Fruit fly (Drosophila melanogaster) whole organism, embryonic: Measurements from ENCODE around the gene CG32564.

Experiments used
- BEAF-32 ChIP-seq: fragments of 200-800 bp; sonication (Bioruptor generic); optimal IDR thresholded peaks from 3 replicates; lab custom pipeline; 2017; ENCODE audit warnings: missing biosample characterization, missing genetic modification characterization, mild to moderate bottlenecking, moderate library complexity, missing genetic modification reagents
- Bdp1 ChIP-seq: fragments of 200-800 bp; sonication (Bioruptor generic); optimal IDR thresholded peaks from 3 replicates; lab custom pipeline; 2016; ENCODE audit warnings: missing biosample characterization, missing genetic modification characterization
- CG11723 ChIP-seq: fragments of 200-800 bp; sonication (Bioruptor generic); optimal IDR thresholded peaks from 2 replicates; lab custom pipeline; 2017; ENCODE audit warnings: missing biosample characterization, mild to moderate bottlenecking, missing genetic modification characterization
- CG13424 ChIP-seq: fragments of 200-800 bp; sonication (Bioruptor generic); optimal IDR thresholded peaks from 2 replicates; lab custom pipeline; 2019; ENCODE audit warnings: missing biosample characterization, mild to moderate bottlenecking, missing genetic modification characterization, moderate library complexity
- CG14441 ChIP-seq: fragments of 200-800 bp; sonication (Bioruptor generic); IDR thresholded peaks from 2 replicates; pipeline ENCODE4 v1.3.6; 2022; ENCODE audit warnings: missing biosample characterization, missing genetic modification characterization
- CG14965 ChIP-seq: fragments of 200-800 bp; sonication (Bioruptor generic); optimal IDR thresholded peaks from 2 replicates; lab custom pipeline; 2016; ENCODE audit warnings: missing biosample characterization, missing genetic modification characterization, borderline replicate concordance
- CG1529 ChIP-seq: fragments of 200-800 bp; sonication (Bioruptor generic); optimal IDR thresholded peaks from 3 replicates; lab custom pipeline; 2018; ENCODE audit warnings: missing biosample characterization, missing genetic modification characterization
- CG15696 ChIP-seq: fragments of 200-800 bp; sonication (Bioruptor generic); optimal IDR thresholded peaks from 2 replicates; lab custom pipeline; 2019; ENCODE audit warnings: missing biosample characterization, mild to moderate bottlenecking, missing genetic modification characterization, moderate library complexity
- CG1647 ChIP-seq: fragments of 200-800 bp; sonication (Bioruptor generic); optimal IDR thresholded peaks from 3 replicates; lab custom pipeline; 2016; ENCODE audit warnings: missing biosample characterization, missing genetic modification characterization
- CG17385 ChIP-seq: fragments of 200-800 bp; sonication (Bioruptor generic); optimal IDR thresholded peaks from 3 replicates; lab custom pipeline; 2018; ENCODE audit warnings: missing biosample characterization, mild to moderate bottlenecking, missing genetic modification characterization
- CG17568 ChIP-seq: fragments of 200-800 bp; sonication (Bioruptor generic); optimal IDR thresholded peaks from 2 replicates; lab custom pipeline; 2018; ENCODE audit warnings: missing biosample characterization, mild to moderate bottlenecking, missing genetic modification characterization, moderate library complexity
- CG18011 ChIP-seq: fragments of 200-800 bp; sonication (Bioruptor generic); optimal IDR thresholded peaks from 2 replicates; lab custom pipeline; 2017; ENCODE audit warnings: missing biosample characterization, missing genetic modification characterization, mild to moderate bottlenecking, moderate library complexity, missing genotype
- CG2129 ChIP-seq: fragments of 200-800 bp; sonication (Bioruptor generic); IDR thresholded peaks from 2 replicates; pipeline ENCODE4 v1.3.6; 2022; ENCODE audit warnings: missing biosample characterization, missing genetic modification characterization; ENCODE audit not compliant: partially characterized antibody
- CG2889 ChIP-seq: fragments of 200-800 bp; sonication (Bioruptor generic); IDR thresholded peaks from 3 replicates; pipeline ENCODE4 v1.3.6; 2022; ENCODE audit warnings: missing biosample characterization, missing genetic modification characterization
- CG31441 ChIP-seq: fragments of 200-800 bp; sonication (Bioruptor generic); IDR thresholded peaks from 2 replicates; pipeline ENCODE4 v1.3.6; 2022; ENCODE audit warnings: missing biosample characterization, missing genetic modification characterization
- CG32767 ChIP-seq: fragments of 200-800 bp; sonication (Bioruptor generic); IDR thresholded peaks from 2 replicates; pipeline ENCODE4 v1.3.6; 2022; ENCODE audit warnings: missing biosample characterization, missing genetic modification characterization
- CG32772 ChIP-seq: fragments of 200-800 bp; sonication (Bioruptor generic); IDR thresholded peaks from 2 replicates; pipeline ENCODE4 v1.3.6; 2022; ENCODE audit warnings: missing biosample characterization, missing genetic modification characterization
- CG4730 ChIP-seq: fragments of 200-800 bp; sonication (Bioruptor generic); IDR thresholded peaks from 2 replicates; pipeline ENCODE4 v1.3.6; 2022; ENCODE audit warnings: missing biosample characterization, missing genetic modification characterization
- CG5245 ChIP-seq: fragments of 200-800 bp; sonication (Bioruptor generic); optimal IDR thresholded peaks from 3 replicates; lab custom pipeline; 2016; ENCODE audit warnings: missing biosample characterization, missing genetic modification characterization
- CG7839 ChIP-seq: fragments of 200-800 bp; sonication (Bioruptor generic); optimal IDR thresholded peaks from 3 replicates; lab custom pipeline; 2018; ENCODE audit warnings: missing biosample characterization, mild to moderate bottlenecking, missing genetic modification characterization, moderate library complexity
- Chrac-16 ChIP-seq: fragments of 200-800 bp; sonication (Bioruptor generic); optimal IDR thresholded peaks from 3 replicates; lab custom pipeline; 2016; ENCODE audit warnings: missing biosample characterization, missing genetic modification characterization
- Dip3 ChIP-seq: fragments of 200-800 bp; sonication (Bioruptor generic); optimal IDR thresholded peaks from 3 replicates; lab custom pipeline; 2016; ENCODE audit warnings: missing biosample characterization, missing genetic modification characterization
- Doc2 ChIP-seq: fragments of 200-800 bp; sonication (Bioruptor generic); IDR thresholded peaks from 2 replicates; pipeline ENCODE4 v1.3.6; 2022; ENCODE audit warnings: missing biosample characterization, missing genetic modification characterization
- Dref ChIP-seq: fragments of 200-800 bp; sonication (Bioruptor generic); IDR thresholded peaks from 2 replicates; pipeline ENCODE4 v1.3.6; 2022; ENCODE audit warnings: missing biosample characterization, missing genetic modification characterization
- Gug ChIP-seq: fragments of 200-800 bp; sonication (Bioruptor generic); IDR thresholded peaks from 4 replicates; pipeline ENCODE4 v1.3.6; 2022; ENCODE audit warnings: missing biosample characterization, missing genetic modification characterization
- HLH3B ChIP-seq: fragments of 200-800 bp; sonication (Bioruptor generic); IDR thresholded peaks from 2 replicates; pipeline ENCODE4 v1.3.6; 2022; ENCODE audit warnings: missing biosample characterization, missing genetic modification characterization
- HLH4C ChIP-seq: fragments of 200-800 bp; sonication (Bioruptor generic); IDR thresholded peaks from 3 replicates; pipeline ENCODE4 v1.3.6; 2022; ENCODE audit warnings: missing biosample characterization, missing genetic modification characterization; ENCODE audit not compliant: partially characterized antibody
- HLHmδ ChIP-seq: fragments of 200-800 bp; sonication (Bioruptor generic); optimal IDR thresholded peaks from 2 replicates; lab custom pipeline; 2018; ENCODE audit warnings: missing biosample characterization, mild to moderate bottlenecking, missing genetic modification characterization, moderate library complexity
- HmgZ ChIP-seq: fragments of 200-800 bp; sonication (Bioruptor generic); optimal IDR thresholded peaks from 2 replicates; lab custom pipeline; 2018; ENCODE audit warnings: missing biosample characterization, mild to moderate bottlenecking, missing genetic modification characterization
- Hmr ChIP-seq: fragments of 200-800 bp; sonication (Bioruptor generic); optimal IDR thresholded peaks from 3 replicates; lab custom pipeline; 2017; ENCODE audit warnings: mild to moderate bottlenecking, missing biosample characterization, missing genetic modification reagents, missing genetic modification characterization
- Myb ChIP-seq: fragments of 200-800 bp; sonication (Bioruptor generic); optimal IDR thresholded peaks from 2 replicates; lab custom pipeline; 2016; ENCODE audit warnings: missing biosample characterization, missing genetic modification characterization
- NC2β ChIP-seq: fragments of 200-800 bp; sonication (Bioruptor generic); optimal IDR thresholded peaks from 2 replicates; lab custom pipeline; 2016; ENCODE audit warnings: missing biosample characterization, missing genetic modification characterization
- Rx ChIP-seq: fragments of 200-800 bp; sonication (Bioruptor generic); IDR thresholded peaks from 2 replicates; pipeline ENCODE4 v1.3.6; 2022; ENCODE audit warnings: missing biosample characterization, missing genetic modification characterization
- cad ChIP-seq: fragments of >200 bp; optimal IDR thresholded peaks from 2 replicates; lab custom pipeline; 2017; ENCODE audit warnings: missing biosample characterization, missing genetic modification characterization
- corto ChIP-seq: fragments of 200-800 bp; sonication (Bioruptor generic); optimal IDR thresholded peaks from 2 replicates; lab custom pipeline; 2016; ENCODE audit warnings: missing biosample characterization, mild to moderate bottlenecking, missing genetic modification characterization, moderate library complexity
- da ChIP-seq: fragments of 200-800 bp; sonication (Bioruptor generic); optimal IDR thresholded peaks from 2 replicates; lab custom pipeline; 2016; ENCODE audit warnings: missing biosample characterization, missing genetic modification characterization
- fd102C ChIP-seq: fragments of 200-800 bp; sonication (Bioruptor generic); optimal IDR thresholded peaks from 2 replicates; lab custom pipeline; 2018; ENCODE audit warnings: missing biosample characterization, mild to moderate bottlenecking, missing genetic modification characterization, moderate library complexity
- grn ChIP-seq: fragments of 200-800 bp; sonication (Bioruptor generic); optimal IDR thresholded peaks from 3 replicates; lab custom pipeline; 2017; ENCODE audit warnings: missing biosample characterization, missing genetic modification characterization
- ind ChIP-seq: fragments of 200-800 bp; sonication (Bioruptor generic); optimal IDR thresholded peaks from 3 replicates; lab custom pipeline; 2016; ENCODE audit warnings: missing biosample characterization, missing genetic modification characterization
- kni ChIP-seq: fragments of 200-800 bp; sonication (Bioruptor generic); optimal IDR thresholded peaks from 3 replicates; lab custom pipeline; 2017; ENCODE audit warnings: mild to moderate bottlenecking, missing biosample characterization, missing genetic modification reagents, missing genetic modification characterization
- oc ChIP-seq: fragments of 200-800 bp; sonication (Bioruptor generic); optimal IDR thresholded peaks from 2 replicates; lab custom pipeline; 2018; ENCODE audit warnings: missing biosample characterization, mild to moderate bottlenecking, missing genetic modification characterization, moderate library complexity
- onecut ChIP-seq: fragments of 200-800 bp; sonication (Bioruptor generic); IDR thresholded peaks from 2 replicates; pipeline ENCODE4 v1.3.6; 2022; ENCODE audit warnings: missing biosample characterization, missing genetic modification characterization
- p53 ChIP-seq: fragments of 200-800 bp; sonication (Bioruptor generic); optimal IDR thresholded peaks from 2 replicates; lab custom pipeline; 2016; ENCODE audit warnings: missing biosample characterization, missing genetic modification characterization
- pb ChIP-seq: fragments of 200-800 bp; sonication (Bioruptor generic); optimal IDR thresholded peaks from 3 replicates; lab custom pipeline; 2016; ENCODE audit warnings: missing biosample characterization, missing genetic modification characterization
- pita ChIP-seq: fragments of 200-800 bp; sonication (Bioruptor generic); optimal IDR thresholded peaks from 2 replicates; lab custom pipeline; 2017; ENCODE audit warnings: missing biosample characterization, mild to moderate bottlenecking, missing genetic modification characterization
- rib ChIP-seq: fragments of 200-800 bp; sonication (Bioruptor generic); IDR thresholded peaks from 2 replicates; pipeline ENCODE4 v1.3.6; 2022; ENCODE audit warnings: missing biosample characterization, missing genetic modification characterization
- run ChIP-seq: fragments of 200-800 bp; sonication (Bioruptor generic); optimal IDR thresholded peaks from 3 replicates; lab custom pipeline; 2018; ENCODE audit warnings: missing biosample characterization, mild to moderate bottlenecking, missing genetic modification characterization
- sc ChIP-seq, 3 experiments: fragments of >200 bp in 2 of 3; fragments of 200-800 bp in 1 of 3; sonication (Bioruptor generic) in 1 of 3; optimal IDR thresholded peaks; 2 replicates in 2 of 3; 3 replicates in 1 of 3; lab custom pipeline; 2017; ENCODE audit warnings: mild to moderate bottlenecking in 1 of 3, missing biosample characterization in 1 of 3, missing genetic modification characterization in 1 of 3, missing genetic modification reagents in 1 of 3
- sisA ChIP-seq: fragments of 200-800 bp; sonication (Bioruptor generic); IDR thresholded peaks from 2 replicates; pipeline ENCODE4 v1.3.6; 2022; ENCODE audit warnings: missing biosample characterization, missing genetic modification characterization
- so ChIP-seq: fragments of 200-800 bp; sonication (Bioruptor generic); IDR thresholded peaks from 3 replicates; pipeline ENCODE4 v1.3.6; 2022; ENCODE audit warnings: missing biosample characterization, missing genetic modification characterization

CG32564 gene

dm6 chrX:17175558-17176189 lies 30.5 kb upstream of the CG32564 start (continued):
- TF ChIP-seq CG32772 (GFP tag; lab: Robert Waterston, UW): peak; percentile 30; the same call in 1 of the 2 replicates
- TF ChIP-seq corto (GFP tag; lab: Kevin White, UChicago): no peak
- peak; percentile 53 for TF ChIP-seq pita (GFP tag; lab: Kevin White, UChicago)
- no peak for TF ChIP-seq CG17568 (GFP tag; lab: Kevin White, UChicago)
- peak; percentile 17 for TF ChIP-seq Dip3 (GFP tag; lab: Kevin White, UChicago)
- TF ChIP-seq CG15696: peak; percentile 41
- 0 out of 2 replicates have a peak, but pooled peaks have one; percentile 11 for TF ChIP-seq onecut (GFP tag; lab: Robert Waterston, UW)
- TF ChIP-seq HLH3B (GFP tag; lab: Robert Waterston, UW): peak; percentile 22; the same call in 1 of the 2 replicates
- TF ChIP-seq CG4730 (GFP tag; lab: Robert Waterston, UW): no peak
- no peak for TF ChIP-seq CG1529 (GFP tag; lab: Kevin White, UChicago)
- TF ChIP-seq grn: no peak
- no peak for TF ChIP-seq CG32767 (GFP tag; lab: Robert Waterston, UW)
- TF ChIP-seq Dref (GFP tag; lab: Robert Waterston, UW): no peak
- no peak for TF ChIP-seq CG2889
- no peak for TF ChIP-seq cad
- peak; percentile 27 for TF ChIP-seq CG7839 (tag; lab: Kevin White, UChicago)
- TF ChIP-seq fd102C (GFP tag; lab: Kevin White, UChicago): no peak
- TF ChIP-seq Doc2 (GFP tag; lab: Robert Waterston, UW): no peak
- no peak for TF ChIP-seq HLH4C
- peak; percentile 44 for TF ChIP-seq CG14441 (GFP tag; lab: Robert Waterston, UW)
- TF ChIP-seq HLHmδ: no peak
- TF ChIP-seq NC2β: no peak
- TF ChIP-seq sc (optimal IDR thresholded peaks at IDR 0.05; lab: Kevin White, UChicago): no peak
- no peak for TF ChIP-seq sc (GFP tag; optimal IDR thresholded peaks at IDR 0.05; lab: Kevin White, UChicago)
- no peak for TF ChIP-seq CG18011 (GFP tag; lab: Kevin White, UChicago)
- no peak for TF ChIP-seq p53
- no peak for TF ChIP-seq Rx (GFP tag; lab: Robert Waterston, UW)
- no peak for TF ChIP-seq rib (GFP tag; lab: Robert Waterston, UW)
- TF ChIP-seq CG31441: 0 out of 2 replicates have a peak, but pooled peaks have one; percentile 14
- no peak for TF ChIP-seq CG17385 (GFP tag; lab: Kevin White, UChicago)
- TF ChIP-seq CG11723 (GFP tag; lab: Kevin White, UChicago): no peak
- peak; percentile 4 for TF ChIP-seq CG1647 (GFP tag; lab: Kevin White, UChicago)
- no peak for TF ChIP-seq run (tag; lab: Kevin White, UChicago)
- peak; percentile 32 for TF ChIP-seq Hmr (GFP tag; lab: Kevin White, UChicago)
- no peak for TF ChIP-seq ind
- no peak for TF ChIP-seq kni (GFP tag; lab: Kevin White, UChicago)
- peak; percentile 52 for TF ChIP-seq HmgZ (tag; lab: Kevin White, UChicago)
- TF ChIP-seq sisA (GFP tag; lab: Robert Waterston, UW): no peak; the same call in 1 of the 2 replicates
- no peak for TF ChIP-seq CG2129 (GFP tag; lab: Robert Waterston, UW)
- TF ChIP-seq Myb (GFP tag; lab: Kevin White, UChicago): peak; percentile 22
- no peak for TF ChIP-seq BEAF-32 (GFP tag; lab: Kevin White, UChicago)
- no peak for TF ChIP-seq CG14965 (GFP tag; lab: Kevin White, UChicago)
- peak; percentile 33 for TF ChIP-seq CG5245 (GFP tag; lab: Kevin White, UChicago)
- TF ChIP-seq Bdp1 (GFP tag; lab: Kevin White, UChicago): peak; percentile 9
- no peak for TF ChIP-seq oc (tag; lab: Kevin White, UChicago)
- TF ChIP-seq Gug (GFP tag; lab: Robert Waterston, UW): no peak
- peak; percentile 35 for TF ChIP-seq Chrac-16 (GFP tag; lab: Kevin White, UChicago)
- no peak for TF ChIP-seq da (GFP tag; lab: Kevin White, UChicago)
- TF ChIP-seq pb (GFP tag; lab: Kevin White, UChicago): no peak
- TF ChIP-seq CG13424: peak; percentile 18
- TF ChIP-seq so (GFP tag; lab: Robert Waterston, UW): no peak
